Fruit fly (Drosophila melanogaster) whole organism, embryonic: Measurements from ENCODE around the gene Cpr65Az.

Experiments
- ATbp ChIP-seq: fragments of 200-800 bp; sonication (Bioruptor generic); optimal IDR thresholded peaks from 2 replicates; lab custom pipeline; 2017; ENCODE audit warnings: missing biosample characterization, mild to moderate bottlenecking, missing genetic modification characterization, missing genetic modification reagents
- Abd-B ChIP-seq: fragments of 200-800 bp; sonication (Bioruptor generic); optimal IDR thresholded peaks from 2 replicates; lab custom pipeline; 2018; ENCODE audit warnings: missing biosample characterization, mild to moderate bottlenecking, missing genetic modification characterization, moderate library complexity
- Blimp-1 ChIP-seq: fragments of 200-800 bp; sonication (Bioruptor generic); optimal IDR thresholded peaks from 3 replicates; lab custom pipeline; 2018; ENCODE audit warnings: missing biosample characterization, missing genetic modification characterization, mild to moderate bottlenecking, moderate library complexity, missing genetic modification reagents
- CG10267 ChIP-seq: fragments of 200-800 bp; sonication (Bioruptor generic); optimal IDR thresholded peaks from 2 replicates; lab custom pipeline; 2018; ENCODE audit warnings: missing biosample characterization, mild to moderate bottlenecking, missing genetic modification characterization, moderate library complexity
- CG10366 ChIP-seq: fragments of 200-800 bp; sonication (Bioruptor generic); IDR thresholded peaks from 2 replicates; pipeline ENCODE4 v1.3.6; 2022; ENCODE audit warnings: missing biosample characterization, missing genetic modification characterization
- CG11723 ChIP-seq: fragments of 200-800 bp; sonication (Bioruptor generic); optimal IDR thresholded peaks from 2 replicates; lab custom pipeline; 2017; ENCODE audit warnings: missing biosample characterization, mild to moderate bottlenecking, missing genetic modification characterization
- CG12104 ChIP-seq: fragments of 200-800 bp; sonication (Bioruptor generic); optimal IDR thresholded peaks from 3 replicates; lab custom pipeline; 2016; ENCODE audit warnings: missing biosample characterization, missing genetic modification characterization
- CG12219 ChIP-seq: fragments of 200-800 bp; sonication (Bioruptor generic); optimal IDR thresholded peaks from 3 replicates; lab custom pipeline; 2018; ENCODE audit warnings: missing biosample characterization, mild to moderate bottlenecking, missing genetic modification characterization
- CG12659 ChIP-seq: fragments of 200-800 bp; sonication (Bioruptor generic); optimal IDR thresholded peaks from 3 replicates; lab custom pipeline; 2017; ENCODE audit warnings: mild to moderate bottlenecking, missing biosample characterization, missing genetic modification reagents, missing genetic modification characterization
- CG13894 ChIP-seq: fragments of 200-800 bp; sonication (Bioruptor generic); optimal IDR thresholded peaks from 3 replicates; lab custom pipeline; 2018; ENCODE audit warnings: missing biosample characterization, mild to moderate bottlenecking, missing genetic modification characterization, moderate library complexity
- CG14050 ChIP-seq: fragments of 200-800 bp; sonication (Bioruptor generic); IDR thresholded peaks from 3 replicates; pipeline ENCODE4 v1.3.6; 2022; ENCODE audit warnings: missing biosample characterization, missing genetic modification characterization
- CG14441 ChIP-seq: fragments of 200-800 bp; sonication (Bioruptor generic); IDR thresholded peaks from 2 replicates; pipeline ENCODE4 v1.3.6; 2022; ENCODE audit warnings: missing biosample characterization, missing genetic modification characterization
- CG15269 ChIP-seq: fragments of 200-800 bp; sonication (Bioruptor generic); optimal IDR thresholded peaks from 2 replicates; lab custom pipeline; 2018; ENCODE audit warnings: missing biosample characterization, mild to moderate bottlenecking, missing genetic modification characterization, moderate library complexity
- CG1529 ChIP-seq: fragments of 200-800 bp; sonication (Bioruptor generic); optimal IDR thresholded peaks from 3 replicates; lab custom pipeline; 2018; ENCODE audit warnings: missing biosample characterization, missing genetic modification characterization
- CG17361 ChIP-seq: fragments of 200-800 bp; sonication (Bioruptor generic); IDR thresholded peaks from 3 replicates; pipeline ENCODE4 v1.3.6; 2022; ENCODE audit warnings: missing biosample characterization, missing genetic modification characterization
- CG4328 ChIP-seq: fragments of 200-800 bp; sonication (Bioruptor generic); optimal IDR thresholded peaks from 3 replicates; lab custom pipeline; 2017; ENCODE audit warnings: missing biosample characterization, missing genetic modification reagents, missing genetic modification characterization
- CG6689 ChIP-seq: fragments of 200-800 bp; sonication (Bioruptor generic); IDR thresholded peaks from 2 replicates; pipeline ENCODE4 v1.3.6; 2022; ENCODE audit warnings: missing biosample characterization, missing genetic modification characterization
- CG7839 ChIP-seq: fragments of 200-800 bp; sonication (Bioruptor generic); optimal IDR thresholded peaks from 3 replicates; lab custom pipeline; 2018; ENCODE audit warnings: missing biosample characterization, mild to moderate bottlenecking, missing genetic modification characterization, moderate library complexity
- CG8388 ChIP-seq: fragments of 200-800 bp; sonication (Bioruptor generic); optimal IDR thresholded peaks from 2 replicates; lab custom pipeline; 2019; ENCODE audit warnings: missing biosample characterization, mild to moderate bottlenecking, missing genetic modification characterization, moderate library complexity
- E2f1 ChIP-seq: fragments of 200-800 bp; sonication (Bioruptor generic); IDR thresholded peaks from 2 replicates; pipeline ENCODE4 v1.3.6; 2022; ENCODE audit warnings: missing biosample characterization, missing genetic modification characterization
- Gsc ChIP-seq: fragments of 200-800 bp; sonication (Bioruptor generic); IDR thresholded peaks from 2 replicates; pipeline ENCODE4 v1.3.6; 2022; ENCODE audit warnings: missing biosample characterization, missing genetic modification characterization
- HLH3B ChIP-seq: fragments of 200-800 bp; sonication (Bioruptor generic); IDR thresholded peaks from 2 replicates; pipeline ENCODE4 v1.3.6; 2022; ENCODE audit warnings: missing biosample characterization, missing genetic modification characterization
- HLH4C ChIP-seq: fragments of 200-800 bp; sonication (Bioruptor generic); IDR thresholded peaks from 3 replicates; pipeline ENCODE4 v1.3.6; 2022; ENCODE audit warnings: missing biosample characterization, missing genetic modification characterization; ENCODE audit not compliant: partially characterized antibody
- Hr51 ChIP-seq, 2 experiments: fragments of 200-800 bp; sonication (Bioruptor generic); optimal IDR thresholded peaks; 2 replicates in 1 of 2; 3 replicates in 1 of 2; lab custom pipeline; 2016 to 2018; ENCODE audit warnings: missing biosample characterization in 2 of 2, missing genetic modification characterization in 2 of 2, mild to moderate bottlenecking in 1 of 2, moderate library complexity in 1 of 2
- Lim3 ChIP-seq: fragments of 200-800 bp; sonication (Bioruptor generic); IDR thresholded peaks from 2 replicates; pipeline ENCODE4 v1.3.6; 2022; ENCODE audit warnings: missing biosample characterization, missing genetic modification characterization
- Max ChIP-seq: fragments of 200-800 bp; sonication (Bioruptor generic); optimal IDR thresholded peaks from 2 replicates; lab custom pipeline; 2016; ENCODE audit warnings: missing biosample characterization, mild to moderate bottlenecking, missing genetic modification characterization
- NfI ChIP-seq: fragments of 200-800 bp; sonication (Bioruptor generic); optimal IDR thresholded peaks from 3 replicates; lab custom pipeline; 2018; ENCODE audit warnings: missing biosample characterization, mild to moderate bottlenecking, missing genetic modification characterization, moderate library complexity
- Oli ChIP-seq: fragments of 200-800 bp; sonication (Bioruptor generic); optimal IDR thresholded peaks from 2 replicates; lab custom pipeline; 2018; ENCODE audit warnings: missing biosample characterization, mild to moderate bottlenecking, missing genetic modification characterization, moderate library complexity
- Ptx1 ChIP-seq: fragments of 200-800 bp; sonication (Bioruptor generic); IDR thresholded peaks from 2 replicates; pipeline ENCODE4 v1.3.6; 2022; ENCODE audit warnings: missing biosample characterization, missing genetic modification characterization
- Spps ChIP-seq: fragments of 200-800 bp; sonication (Bioruptor generic); optimal IDR thresholded peaks from 2 replicates; lab custom pipeline; 2018; ENCODE audit warnings: missing biosample characterization, mild to moderate bottlenecking, missing genetic modification characterization
- Ssrp ChIP-seq: fragments of 200-800 bp; sonication (Bioruptor generic); optimal IDR thresholded peaks from 2 replicates; lab custom pipeline; 2018; ENCODE audit warnings: missing biosample characterization, mild to moderate bottlenecking, missing genetic modification characterization, moderate library complexity
- Xbp1 ChIP-seq: fragments of 200-800 bp; sonication (Bioruptor generic); optimal IDR thresholded peaks from 3 replicates; lab custom pipeline; 2016; ENCODE audit warnings: missing biosample characterization, mild to moderate bottlenecking, missing genetic modification characterization
- bcd ChIP-seq: fragments of 200-800 bp; sonication (Bioruptor generic); optimal IDR thresholded peaks from 2 replicates; lab custom pipeline; 2017; ENCODE audit warnings: missing biosample characterization, mild to moderate bottlenecking, missing genetic modification characterization
- dimm ChIP-seq: fragments of 200-800 bp; sonication (Bioruptor generic); IDR thresholded peaks from 2 replicates; pipeline ENCODE4 v1.3.6; 2022; ENCODE audit warnings: missing biosample characterization, missing genetic modification characterization
- dysf ChIP-seq: fragments of 200-800 bp; sonication (Bioruptor generic); IDR thresholded peaks from 3 replicates; pipeline ENCODE4 v1.3.6; 2022; ENCODE audit warnings: missing biosample characterization, missing genetic modification characterization
- esg ChIP-seq: fragments of 200-800 bp; sonication (Bioruptor generic); conservative IDR thresholded peaks from 2 replicates; pipeline ENCODE4 v1.3.6; 2022; ENCODE audit warnings: missing biosample characterization, missing genetic modification characterization
- eve ChIP-seq, 2 experiments: fragments of >200 bp; optimal IDR thresholded peaks; 2 replicates each; lab custom pipeline; 2017; ENCODE audit warnings: missing biosample characterization in 2 of 2, missing genetic modification characterization in 2 of 2
- ewg ChIP-seq: fragments of 200-800 bp; sonication (Bioruptor generic); optimal IDR thresholded peaks from 3 replicates; lab custom pipeline; 2017; ENCODE audit warnings: mild to moderate bottlenecking, missing biosample characterization, missing genetic modification reagents, missing genetic modification characterization
- gem ChIP-seq: fragments of 200-800 bp; sonication (Bioruptor generic); optimal IDR thresholded peaks from 2 replicates; lab custom pipeline; 2019; ENCODE audit warnings: missing biosample characterization, mild to moderate bottlenecking, missing genetic modification characterization, moderate library complexity
- gro ChIP-seq: fragments of 200-800 bp; sonication (Bioruptor generic); optimal IDR thresholded peaks from 2 replicates; lab custom pipeline; 2016; ENCODE audit warnings: missing biosample characterization, missing genetic modification characterization
- hkb ChIP-seq, 2 experiments: fragments of 200-800 bp in 1 of 2; fragments of >200 bp in 1 of 2; sonication (Bioruptor generic) in 1 of 2; IDR thresholded peaks in 1 of 2; optimal IDR thresholded peaks in 1 of 2; 2 replicates each; pipeline versions ENCODE4 v1.3.6 to Lab custom; 2017 to 2022; ENCODE audit warnings: missing biosample characterization in 1 of 2, missing genetic modification characterization in 1 of 2
- jigr1 ChIP-seq: fragments of 200-800 bp; sonication (Bioruptor generic); IDR thresholded peaks from 3 replicates; pipeline ENCODE4 v1.3.6; 2022; ENCODE audit warnings: missing biosample characterization, missing genetic modification characterization
- ken ChIP-seq: fragments of 200-800 bp; sonication (Bioruptor generic); IDR thresholded peaks from 3 replicates; pipeline ENCODE4 v1.3.6; 2022; ENCODE audit warnings: missing biosample characterization, missing genetic modification characterization
- sqz ChIP-seq: fragments of 200-800 bp; sonication (Bioruptor generic); optimal IDR thresholded peaks from 3 replicates; lab custom pipeline; 2018; ENCODE audit warnings: missing biosample characterization, mild to moderate bottlenecking, missing genetic modification characterization
- tap ChIP-seq: fragments of 200-800 bp; optimal IDR thresholded peaks from 3 replicates; lab custom pipeline; 2019; ENCODE audit warnings: missing biosample characterization, mild to moderate bottlenecking, missing genetic modification characterization, moderate library complexity
- ttk ChIP-seq: fragments of 200-800 bp; sonication (Bioruptor generic); IDR thresholded peaks from 2 replicates; pipeline ENCODE4 v2.1.2; 2022; ENCODE audit warnings: missing biosample characterization, missing genetic modification characterization
- unpg ChIP-seq: fragments of 200-800 bp; sonication (Bioruptor generic); optimal IDR thresholded peaks from 3 replicates; lab custom pipeline; 2018; ENCODE audit warnings: missing biosample characterization, mild to moderate bottlenecking, missing genetic modification characterization, moderate library complexity
- zen ChIP-seq: fragments of 200-800 bp; sonication (Bioruptor generic); optimal IDR thresholded peaks from 3 replicates; lab custom pipeline; 2018; ENCODE audit warnings: missing biosample characterization, mild to moderate bottlenecking, missing genetic modification characterization, moderate library complexity

Cpr65Az gene

dm6 chr3L:6157327-6158032, 3.1 kb upstream of the Cpr65Az start, which contains the start of gene CG13297 (continued):
- TF ChIP-seq dysf (peak; percentile 57; the same call in 2 of the 3 replicates), hkb (optimal IDR thresholded peaks at IDR 0.05; lab: Kevin White, UChicago) (no peak), hkb (GFP tag; IDR thresholded peaks at IDR 0.05; lab: Robert Waterston, UW) (peak; percentile 65; the same call in 1 of the 2 replicates), CG12104 (GFP tag; lab: Kevin White, UChicago) (peak; percentile 27), CG6689 (GFP tag; lab: Robert Waterston, UW) (peak; percentile 66), Ptx1 (GFP tag; lab: Robert Waterston, UW) (peak; percentile 81), Abd-B (peak; percentile 53), Gsc (GFP tag; lab: Robert Waterston, UW) (no peak), ATbp (GFP tag; lab: Kevin White, UChicago) (peak; percentile 54), esg (GFP tag; lab: Robert Waterston, UW) (peak; percentile 61), E2f1 (peak; percentile 44; the same call in 1 of the 2 replicates), Max (GFP tag; lab: Kevin White, UChicago) (peak; percentile 19), CG14441 (GFP tag; lab: Robert Waterston, UW) (peak; percentile 60), Hr51 (GFP tag; optimal IDR thresholded peaks at IDR 0.05; lab: Kevin White, UChicago) (peak in 1 of 2 experiments; percentile 84), CG12659 (GFP tag; lab: Kevin White, UChicago) (peak; percentile 27), CG13894 (no peak), CG8388 (GFP tag; lab: Kevin White, UChicago) (peak; percentile 48), dimm (no peak), NfI (GFP tag; lab: Kevin White, UChicago) (peak; percentile 43), Lim3 (GFP tag; lab: Robert Waterston, UW) (no peak), zen (tag; lab: Kevin White, UChicago) (no peak), ewg (GFP tag; lab: Kevin White, UChicago) (peak; percentile 21), CG12219 (GFP tag; lab: Kevin White, UChicago) (peak; percentile 31), CG14050 (GFP tag; lab: Robert Waterston, UW) (no peak), jigr1 (peak; percentile 45; the same call in 1 of the 3 replicates), Xbp1 (GFP tag; lab: Kevin White, UChicago) (peak; percentile 44), bcd (peak; percentile 41), HLH3B (GFP tag; lab: Robert Waterston, UW) (peak; percentile 62), gem (peak; percentile 74), CG7839 (peak; percentile 64), CG1529 (GFP tag; lab: Kevin White, UChicago) (no peak), tap (tag; lab: Kevin White, UChicago) (peak; percentile 49), CG15269 (tag; lab: Kevin White, UChicago) (peak; percentile 75), CG17361 (GFP tag; lab: Robert Waterston, UW) (peak; percentile 73), sqz (GFP tag; lab: Kevin White, UChicago) (peak; percentile 35), unpg (GFP tag; lab: Kevin White, UChicago) (peak; percentile 54), CG10267 (tag; lab: Kevin White, UChicago) (peak; percentile 50), CG11723 (GFP tag; lab: Kevin White, UChicago) (peak; percentile 25), Blimp-1 (GFP tag; lab: Kevin White, UChicago) (peak; percentile 54), gro (GFP tag; lab: Kevin White, UChicago) (no peak), CG10366 (peak; percentile 61), HLH4C (GFP tag; lab: Robert Waterston, UW) (no peak), ken (GFP tag; lab: Robert Waterston, UW) (peak; percentile 21; the same call in 1 of the 3 replicates), eve (GFP tag; optimal IDR thresholded peaks at IDR 0.05; lab: Kevin White, UChicago) (peak in 1 of 2 experiments; percentile 48), Spps (tag; lab: Kevin White, UChicago) (peak; percentile 5), ttk (GFP tag; lab: Robert Waterston, UW) (peak; percentile 39; the same call in 1 of the 2 replicates), CG4328 (GFP tag; lab: Kevin White, UChicago) (no peak), Ssrp (tag; lab: Kevin White, UChicago) (peak; percentile 68), Oli (tag; lab: Kevin White, UChicago) (peak; percentile 76)
